Fruit fly (Drosophila melanogaster) whole organism, embryonic: Measurements from ENCODE around the gene Usp16-45.

Experiments
- CG32767 ChIP-seq: fragments of 200-800 bp; sonication (Bioruptor generic); IDR thresholded peaks from 2 replicates; pipeline ENCODE4 v1.3.6; 2022; ENCODE audit warnings: missing biosample characterization, missing genetic modification characterization
- psq ChIP-seq: fragments of 200-800 bp; sonication (Bioruptor generic); optimal IDR thresholded peaks from 2 replicates; lab custom pipeline; 2017; ENCODE audit warnings: missing biosample characterization, missing genetic modification characterization

- TF ChIP-seq psq (GFP tag; lab: Kevin White, UChicago) = no peak
- no peak for TF ChIP-seq CG32767 (GFP tag; lab: Robert Waterston, UW)
Observed at dm6 chrX:5428341-5429077, 7.2 kb downstream of the Usp16-45 start.
